Fruit fly (Drosophila melanogaster) whole organism, embryonic: ENCODE measurements around the gene sad.

Source experiments
- Abd-B ChIP-seq: fragments of 200-800 bp; sonication (Bioruptor generic); optimal IDR thresholded peaks from 2 replicates; lab custom pipeline; 2018; ENCODE audit warnings: missing biosample characterization, mild to moderate bottlenecking, missing genetic modification characterization, moderate library complexity
- Atf-2 ChIP-seq: fragments of 200-800 bp; sonication (Bioruptor generic); optimal IDR thresholded peaks from 2 replicates; lab custom pipeline; 2016; ENCODE audit warnings: missing biosample characterization, missing genetic modification characterization
- Awh ChIP-seq: fragments of 200-800 bp; sonication (Bioruptor generic); IDR thresholded peaks from 2 replicates; pipeline ENCODE4, ENCODE4 v1.3.6; 2022; ENCODE audit warnings: missing biosample characterization, missing genetic modification characterization
- B-H1 ChIP-seq: fragments of 200-800 bp; sonication (Bioruptor generic); IDR thresholded peaks from 3 replicates; pipeline ENCODE4 v1.3.6; 2022; ENCODE audit warnings: missing biosample characterization, missing genetic modification characterization
- Blimp-1 ChIP-seq: fragments of 200-800 bp; sonication (Bioruptor generic); optimal IDR thresholded peaks from 3 replicates; lab custom pipeline; 2018; ENCODE audit warnings: missing biosample characterization, missing genetic modification characterization, mild to moderate bottlenecking, moderate library complexity, missing genetic modification reagents
- CG10274 ChIP-seq: fragments of 200-800 bp; sonication (Bioruptor generic); optimal IDR thresholded peaks from 3 replicates; lab custom pipeline; 2017; ENCODE audit warnings: missing biosample characterization, mild to moderate bottlenecking, missing genetic modification characterization
- CG10321 ChIP-seq: fragments of 200-800 bp; sonication (Bioruptor generic); IDR thresholded peaks from 2 replicates; pipeline ENCODE4 v1.3.6; 2022; ENCODE audit warnings: missing biosample characterization, missing genetic modification characterization
- CG11093 ChIP-seq: fragments of 200-800 bp; sonication (Bioruptor generic); IDR thresholded peaks from 3 replicates; pipeline ENCODE4 v1.3.6; 2022; ENCODE audit warnings: missing biosample characterization, missing genetic modification characterization
- CG11504 ChIP-seq: fragments of 200-800 bp; sonication (Bioruptor generic); optimal IDR thresholded peaks from 3 replicates; lab custom pipeline; 2019; ENCODE audit warnings: missing biosample characterization, mild to moderate bottlenecking, missing genetic modification characterization, moderate library complexity
- CG12104 ChIP-seq: fragments of 200-800 bp; sonication (Bioruptor generic); optimal IDR thresholded peaks from 3 replicates; lab custom pipeline; 2016; ENCODE audit warnings: missing biosample characterization, missing genetic modification characterization
- CG12391 ChIP-seq: fragments of 200-800 bp; sonication (Bioruptor generic); optimal IDR thresholded peaks from 3 replicates; lab custom pipeline; 2018; ENCODE audit warnings: missing biosample characterization, mild to moderate bottlenecking, missing genetic modification characterization, moderate library complexity
- CG12942 ChIP-seq: fragments of 200-800 bp; sonication (Bioruptor generic); optimal IDR thresholded peaks from 3 replicates; lab custom pipeline; 2016; ENCODE audit warnings: missing biosample characterization, missing genetic modification characterization
- CG14014 ChIP-seq: fragments of 200-800 bp; sonication (Bioruptor generic); IDR thresholded peaks from 2 replicates; pipeline ENCODE4 v1.3.6; 2022; ENCODE audit warnings: missing biosample characterization, missing genetic modification characterization
- CG14710 ChIP-seq: fragments of 200-800 bp; sonication (Bioruptor generic); optimal IDR thresholded peaks from 3 replicates; lab custom pipeline; 2019; ENCODE audit warnings: missing biosample characterization, mild to moderate bottlenecking, missing genetic modification characterization, moderate library complexity
- CG16779 ChIP-seq: fragments of 200-800 bp; sonication (Bioruptor generic); IDR thresholded peaks from 2 replicates; pipeline ENCODE4 v1.3.6; 2022; ENCODE audit warnings: missing biosample characterization, missing genetic modification characterization
- CG17186 ChIP-seq: fragments of 200-800 bp; sonication (Bioruptor generic); optimal IDR thresholded peaks from 3 replicates; lab custom pipeline; 2017; ENCODE audit warnings: missing biosample characterization, missing genetic modification reagents, missing genetic modification characterization
- CG17912 ChIP-seq: fragments of 200-800 bp; sonication (Bioruptor generic); optimal IDR thresholded peaks from 2 replicates; lab custom pipeline; 2018; ENCODE audit warnings: missing biosample characterization, mild to moderate bottlenecking, missing genetic modification characterization
- CG18599 ChIP-seq: fragments of 200-800 bp; sonication (Bioruptor generic); optimal IDR thresholded peaks from 3 replicates; lab custom pipeline; 2017; ENCODE audit warnings: missing biosample characterization, missing genetic modification characterization, mild to moderate bottlenecking, moderate library complexity, missing genetic modification reagents
- CG2678 ChIP-seq: fragments of 200-800 bp; sonication (Bioruptor generic); optimal IDR thresholded peaks from 3 replicates; lab custom pipeline; 2019; ENCODE audit warnings: missing biosample characterization, mild to moderate bottlenecking, missing genetic modification characterization, moderate library complexity
- CG32767 ChIP-seq: fragments of 200-800 bp; sonication (Bioruptor generic); IDR thresholded peaks from 2 replicates; pipeline ENCODE4 v1.3.6; 2022; ENCODE audit warnings: missing biosample characterization, missing genetic modification characterization
- CG33213 ChIP-seq: fragments of 200-800 bp; sonication (Bioruptor generic); optimal IDR thresholded peaks from 3 replicates; lab custom pipeline; 2016; ENCODE audit warnings: missing biosample characterization, missing genetic modification characterization
- CG34422 ChIP-seq: fragments of 200-800 bp; sonication (Bioruptor generic); IDR thresholded peaks from 3 replicates; pipeline ENCODE4 v1.3.6; 2022; ENCODE audit warnings: missing biosample characterization, missing genetic modification characterization
- CG4424 ChIP-seq: fragments of 200-800 bp; sonication (Bioruptor generic); optimal IDR thresholded peaks from 3 replicates; lab custom pipeline; 2016; ENCODE audit warnings: missing biosample characterization, missing genetic modification characterization
- CG6175 ChIP-seq: fragments of 200-800 bp; sonication (Bioruptor generic); IDR thresholded peaks from 3 replicates; pipeline ENCODE4 v1.3.6; 2022; ENCODE audit warnings: missing biosample characterization, missing genetic modification characterization
- CG7839 ChIP-seq: fragments of 200-800 bp; sonication (Bioruptor generic); optimal IDR thresholded peaks from 3 replicates; lab custom pipeline; 2018; ENCODE audit warnings: missing biosample characterization, mild to moderate bottlenecking, missing genetic modification characterization, moderate library complexity
- CG8944 ChIP-seq: fragments of 200-800 bp; sonication (Bioruptor generic); optimal IDR thresholded peaks from 3 replicates; lab custom pipeline; 2016; ENCODE audit warnings: missing biosample characterization, missing genetic modification characterization
- Camta ChIP-seq: fragments of 200-800 bp; sonication (Bioruptor generic); optimal IDR thresholded peaks from 2 replicates; lab custom pipeline; 2016; ENCODE audit warnings: missing biosample characterization, missing genetic modification characterization
- Deaf1 ChIP-seq: fragments of 200-800 bp; optimal IDR thresholded peaks from 3 replicates; lab custom pipeline; 2019; ENCODE audit warnings: missing biosample characterization, mild to moderate bottlenecking, missing genetic modification characterization, moderate library complexity
- E2f2 ChIP-seq: fragments of 200-800 bp; sonication (Bioruptor generic); IDR thresholded peaks from 2 replicates; pipeline ENCODE4 v1.3.6; 2022; ENCODE audit warnings: missing biosample characterization, missing genetic modification characterization
- HLH3B ChIP-seq: fragments of 200-800 bp; sonication (Bioruptor generic); IDR thresholded peaks from 2 replicates; pipeline ENCODE4 v1.3.6; 2022; ENCODE audit warnings: missing biosample characterization, missing genetic modification characterization
- Hmr ChIP-seq: fragments of 200-800 bp; sonication (Bioruptor generic); optimal IDR thresholded peaks from 3 replicates; lab custom pipeline; 2017; ENCODE audit warnings: mild to moderate bottlenecking, missing biosample characterization, missing genetic modification reagents, missing genetic modification characterization
- Meics ChIP-seq: fragments of 200-800 bp; sonication (Bioruptor generic); optimal IDR thresholded peaks from 2 replicates; lab custom pipeline; 2017; ENCODE audit warnings: missing biosample characterization, mild to moderate bottlenecking, missing genetic modification characterization
- Oli ChIP-seq: fragments of 200-800 bp; sonication (Bioruptor generic); optimal IDR thresholded peaks from 2 replicates; lab custom pipeline; 2018; ENCODE audit warnings: missing biosample characterization, mild to moderate bottlenecking, missing genetic modification characterization, moderate library complexity
- Rx ChIP-seq: fragments of 200-800 bp; sonication (Bioruptor generic); IDR thresholded peaks from 2 replicates; pipeline ENCODE4 v1.3.6; 2022; ENCODE audit warnings: missing biosample characterization, missing genetic modification characterization
- amos ChIP-seq: fragments of 200-800 bp; sonication (Bioruptor generic); IDR thresholded peaks from 2 replicates; pipeline ENCODE4 v1.3.6; 2022; ENCODE audit warnings: missing biosample characterization, missing genetic modification characterization; ENCODE audit not compliant: partially characterized antibody
- bbx ChIP-seq: fragments of 200-800 bp; sonication (Bioruptor generic); IDR thresholded peaks from 2 replicates; pipeline ENCODE4 v1.3.6; 2022; ENCODE audit warnings: missing biosample characterization, missing genetic modification characterization; ENCODE audit not compliant: partially characterized antibody
- chn ChIP-seq: fragments of 200-800 bp; sonication (Bioruptor generic); optimal IDR thresholded peaks from 2 replicates; lab custom pipeline; 2016; ENCODE audit warnings: missing biosample characterization, missing genetic modification characterization
- dysf ChIP-seq: fragments of 200-800 bp; sonication (Bioruptor generic); IDR thresholded peaks from 3 replicates; pipeline ENCODE4 v1.3.6; 2022; ENCODE audit warnings: missing biosample characterization, missing genetic modification characterization
- ems ChIP-seq: fragments of 200-800 bp; sonication (Bioruptor generic); optimal IDR thresholded peaks from 3 replicates; lab custom pipeline; 2016; ENCODE audit warnings: missing biosample characterization, missing genetic modification characterization
- esg ChIP-seq: fragments of 200-800 bp; sonication (Bioruptor generic); conservative IDR thresholded peaks from 2 replicates; pipeline ENCODE4 v1.3.6; 2022; ENCODE audit warnings: missing biosample characterization, missing genetic modification characterization
- gcm ChIP-seq: fragments of 200-800 bp; sonication (Bioruptor generic); optimal IDR thresholded peaks from 2 replicates; lab custom pipeline; 2019; ENCODE audit warnings: missing biosample characterization, mild to moderate bottlenecking, missing genetic modification characterization, moderate library complexity
- h ChIP-seq: fragments of >200 bp; optimal IDR thresholded peaks from 2 replicates; lab custom pipeline; 2017
- hb ChIP-seq: fragments of 200-800 bp; sonication (Bioruptor generic); IDR thresholded peaks from 3 replicates; pipeline ENCODE4 v1.3.6; 2022; ENCODE audit warnings: missing biosample characterization, missing genetic modification characterization; ENCODE audit not compliant: partially characterized antibody
- ind ChIP-seq: fragments of 200-800 bp; sonication (Bioruptor generic); optimal IDR thresholded peaks from 3 replicates; lab custom pipeline; 2016; ENCODE audit warnings: missing biosample characterization, missing genetic modification characterization
- lbe ChIP-seq: fragments of 200-800 bp; sonication (Bioruptor generic); optimal IDR thresholded peaks from 2 replicates; lab custom pipeline; 2016; ENCODE audit warnings: missing biosample characterization, mild to moderate bottlenecking, missing genetic modification characterization
- pfk ChIP-seq: fragments of 200-800 bp; sonication (Bioruptor generic); optimal IDR thresholded peaks from 2 replicates; lab custom pipeline; 2018; ENCODE audit warnings: missing biosample characterization, mild to moderate bottlenecking, missing genetic modification characterization, moderate library complexity
- pnt ChIP-seq: fragments of 200-800 bp; sonication (Bioruptor generic); optimal IDR thresholded peaks from 3 replicates; lab custom pipeline; 2016; ENCODE audit warnings: missing biosample characterization, missing genetic modification characterization
- pum ChIP-seq: fragments of 200-800 bp; sonication (Bioruptor generic); optimal IDR thresholded peaks from 2 replicates; lab custom pipeline; 2016; ENCODE audit warnings: missing biosample characterization, missing genetic modification characterization
- ro ChIP-seq: fragments of 200-800 bp; sonication (Bioruptor generic); IDR thresholded peaks from 2 replicates; pipeline ENCODE4 v1.3.6; 2022; ENCODE audit warnings: missing biosample characterization, missing genetic modification characterization
- row ChIP-seq: fragments of 200-800 bp; sonication (Bioruptor generic); IDR thresholded peaks from 3 replicates; pipeline ENCODE4 v1.3.6; 2022; ENCODE audit warnings: missing biosample characterization, missing genetic modification characterization
- sens ChIP-seq: fragments of 200-800 bp; sonication (Bioruptor generic); peaks from one replicate; lab custom pipeline; 2016; ENCODE audit warnings: missing biosample characterization, missing genetic modification characterization
- ttk ChIP-seq: fragments of 200-800 bp; sonication (Bioruptor generic); IDR thresholded peaks from 2 replicates; pipeline ENCODE4 v2.1.2; 2022; ENCODE audit warnings: missing biosample characterization, missing genetic modification characterization

sad gene

dm6 chr3R:11869675-11870074 is 7.4 kb upstream of the sad start (continued):
- TF ChIP-seq CG10274 (GFP tag; lab: Kevin White, UChicago) (no peak), Oli (no peak), pnt (GFP tag; lab: Kevin White, UChicago) (no peak), CG8944 (GFP tag; lab: Kevin White, UChicago) (no peak), CG33213 (GFP tag; lab: Kevin White, UChicago) (no peak), HLH3B (peak; percentile 58), hb (GFP tag; lab: Robert Waterston, UW) (no peak), CG14710 (tag; lab: Kevin White, UChicago) (peak; percentile 32), chn (GFP tag; lab: Kevin White, UChicago) (no peak), CG10321 (GFP tag; lab: Robert Waterston, UW) (no peak), B-H1 (GFP tag; lab: Robert Waterston, UW) (peak; percentile 29; the same call in 1 of the 3 replicates), h (lab: Kevin White, UChicago) (no peak), Hmr (GFP tag; lab: Kevin White, UChicago) (no peak), CG6175 (GFP tag; lab: Robert Waterston, UW) (no peak), Abd-B (GFP tag; lab: Kevin White, UChicago) (peak; percentile 3), CG17912 (GFP tag; lab: Kevin White, UChicago) (no peak), amos (GFP tag; lab: Robert Waterston, UW) (no peak), gcm (GFP tag; lab: Kevin White, UChicago) (no peak), Rx (GFP tag; lab: Robert Waterston, UW) (no peak), CG18599 (GFP tag; lab: Kevin White, UChicago) (peak; percentile 19), CG7839 (peak; percentile 33), Meics (GFP tag; lab: Kevin White, UChicago) (peak; percentile 34), pum (GFP tag; lab: Kevin White, UChicago) (no peak), Atf-2 (GFP tag; lab: Kevin White, UChicago) (no peak), dysf (peak; percentile 65), ttk (peak; percentile 37; the same call in 1 of the 2 replicates), CG16779 (GFP tag; lab: Robert Waterston, UW) (no peak), sens (GFP tag; lab: Kevin White, UChicago) (peak; percentile 72), CG17186 (GFP tag; lab: Kevin White, UChicago) (no peak), esg (GFP tag; lab: Robert Waterston, UW) (no peak), pfk (GFP tag; lab: Kevin White, UChicago) (no peak), lbe (GFP tag; lab: Kevin White, UChicago) (no peak), bbx (no peak), Camta (no peak), Deaf1 (tag; lab: Kevin White, UChicago) (no peak), CG12104 (GFP tag; lab: Kevin White, UChicago) (no peak), CG12391 (tag; lab: Kevin White, UChicago) (no peak), ems (GFP tag; lab: Kevin White, UChicago) (no peak), CG14014 (GFP tag; lab: Robert Waterston, UW) (no peak), Blimp-1 (GFP tag; lab: Kevin White, UChicago) (no peak), CG4424 (GFP tag; lab: Kevin White, UChicago) (peak; percentile 58), row (GFP tag; lab: Robert Waterston, UW) (peak; percentile 29; the same call in 1 of the 3 replicates), CG11093 (GFP tag; lab: Robert Waterston, UW) (0 out of 3 replicates have a peak, but pooled peaks have one; percentile 39), Awh (GFP tag; lab: Robert Waterston, UW) (no peak), CG2678 (tag; lab: Kevin White, UChicago) (peak; percentile 50), CG12942 (GFP tag; lab: Kevin White, UChicago) (no peak), CG32767 (GFP tag; lab: Robert Waterston, UW) (no peak), E2f2 (no peak), ind (peak; percentile 34), CG34422 (GFP tag; lab: Robert Waterston, UW) (0 out of 3 replicates have a peak, but pooled peaks have one; percentile 30), CG11504 (tag; lab: Kevin White, UChicago) (peak; percentile 59), ro (GFP tag; lab: Robert Waterston, UW) (no peak)
